Fruit fly (Drosophila melanogaster) whole organism, embryonic: Measurements from ENCODE around the gene Zn72D.

Experiments
- Adf1 ChIP-seq: fragments of 200-800 bp; sonication (Bioruptor generic); IDR thresholded peaks from 2 replicates; pipeline ENCODE4 v1.3.6; 2022; ENCODE audit warnings: missing biosample characterization, missing genetic modification characterization
- Asciz ChIP-seq: fragments of 200-800 bp; sonication (Bioruptor generic); optimal IDR thresholded peaks from 2 replicates; lab custom pipeline; 2017; ENCODE audit warnings: missing biosample characterization, mild to moderate bottlenecking, missing genetic modification characterization, missing genetic modification reagents
- Atf-2 ChIP-seq: fragments of 200-800 bp; sonication (Bioruptor generic); optimal IDR thresholded peaks from 2 replicates; lab custom pipeline; 2016; ENCODE audit warnings: missing biosample characterization, missing genetic modification characterization
- Atf3 ChIP-seq: fragments of 200-800 bp; sonication (Bioruptor generic); optimal IDR thresholded peaks from 3 replicates; lab custom pipeline; 2016; ENCODE audit warnings: missing biosample characterization, missing genetic modification characterization
- Blimp-1 ChIP-seq: fragments of 200-800 bp; sonication (Bioruptor generic); optimal IDR thresholded peaks from 3 replicates; lab custom pipeline; 2018; ENCODE audit warnings: missing biosample characterization, missing genetic modification characterization, mild to moderate bottlenecking, moderate library complexity, missing genetic modification reagents
- CG10321 ChIP-seq: fragments of 200-800 bp; sonication (Bioruptor generic); IDR thresholded peaks from 2 replicates; pipeline ENCODE4 v1.3.6; 2022; ENCODE audit warnings: missing biosample characterization, missing genetic modification characterization
- CG10565 ChIP-seq: fragments of 200-800 bp; sonication (Bioruptor generic); optimal IDR thresholded peaks from 3 replicates; lab custom pipeline; 2016; ENCODE audit warnings: missing biosample characterization, mild to moderate bottlenecking, missing genetic modification characterization
- CG11504 ChIP-seq: fragments of 200-800 bp; sonication (Bioruptor generic); optimal IDR thresholded peaks from 3 replicates; lab custom pipeline; 2019; ENCODE audit warnings: missing biosample characterization, mild to moderate bottlenecking, missing genetic modification characterization, moderate library complexity
- CG13287 ChIP-seq: fragments of 200-800 bp; sonication (Bioruptor generic); IDR thresholded peaks from 2 replicates; pipeline ENCODE4 v1.3.6; 2022; ENCODE audit warnings: missing biosample characterization, missing genetic modification characterization; ENCODE audit not compliant: partially characterized antibody
- CG13424 ChIP-seq: fragments of 200-800 bp; sonication (Bioruptor generic); optimal IDR thresholded peaks from 2 replicates; lab custom pipeline; 2019; ENCODE audit warnings: missing biosample characterization, mild to moderate bottlenecking, missing genetic modification characterization, moderate library complexity
- CG14860 ChIP-seq: fragments of 200-800 bp; sonication (Bioruptor generic); IDR thresholded peaks from 3 replicates; pipeline ENCODE4 v1.3.6; 2022; ENCODE audit warnings: missing biosample characterization, missing genetic modification characterization; ENCODE audit not compliant: partially characterized antibody
- CG17186 ChIP-seq: fragments of 200-800 bp; sonication (Bioruptor generic); optimal IDR thresholded peaks from 3 replicates; lab custom pipeline; 2017; ENCODE audit warnings: missing biosample characterization, missing genetic modification reagents, missing genetic modification characterization
- CG17328 ChIP-seq: fragments of 200-800 bp; sonication (Bioruptor generic); IDR thresholded peaks from 2 replicates; pipeline ENCODE4 v1.3.6; 2022; ENCODE audit warnings: missing biosample characterization, missing genetic modification characterization
- CG1832 ChIP-seq: fragments of 200-800 bp; sonication (Bioruptor generic); optimal IDR thresholded peaks from 2 replicates; lab custom pipeline; 2017; ENCODE audit warnings: missing biosample characterization, mild to moderate bottlenecking, missing genetic modification characterization, inconsistent platforms
- CG2202 ChIP-seq: fragments of 200-800 bp; sonication (Bioruptor generic); optimal IDR thresholded peaks from 2 replicates; lab custom pipeline; 2018; ENCODE audit warnings: missing biosample characterization, mild to moderate bottlenecking, missing genetic modification characterization
- CG30403 ChIP-seq: fragments of 200-800 bp; sonication (Bioruptor generic); optimal IDR thresholded peaks from 3 replicates; lab custom pipeline; 2016; ENCODE audit warnings: missing biosample characterization, missing genetic modification characterization
- CG4820 ChIP-seq: fragments of 200-800 bp; sonication (Bioruptor generic); optimal IDR thresholded peaks from 3 replicates; lab custom pipeline; 2016; ENCODE audit warnings: missing biosample characterization, missing genetic modification characterization
- CG6654 ChIP-seq: fragments of 200-800 bp; sonication (Bioruptor generic); optimal IDR thresholded peaks from 2 replicates; lab custom pipeline; 2017; ENCODE audit warnings: missing biosample characterization, mild to moderate bottlenecking, missing genetic modification characterization
- CG7963 ChIP-seq: fragments of 200-800 bp; sonication (Bioruptor generic); IDR thresholded peaks from 3 replicates; pipeline ENCODE4 v1.3.6; 2022; ENCODE audit warnings: missing biosample characterization, missing genetic modification characterization; ENCODE audit not compliant: partially characterized antibody
- CG9215 ChIP-seq: fragments of 200-800 bp; sonication (Bioruptor generic); IDR thresholded peaks from 2 replicates; pipeline ENCODE4 v1.3.6; 2022; ENCODE audit warnings: missing biosample characterization, missing genetic modification characterization
- CG9727 ChIP-seq: fragments of 200-800 bp; sonication (Bioruptor generic); optimal IDR thresholded peaks from 3 replicates; lab custom pipeline; 2017; ENCODE audit warnings: missing biosample characterization, mild to moderate bottlenecking, missing genetic modification characterization
- CG9876 ChIP-seq: fragments of 200-800 bp; sonication (Bioruptor generic); optimal IDR thresholded peaks from 2 replicates; lab custom pipeline; 2016; ENCODE audit warnings: missing biosample characterization, missing genetic modification characterization
- Dbx ChIP-seq: fragments of 200-800 bp; sonication (Bioruptor generic); IDR thresholded peaks from 3 replicates; pipeline ENCODE4 v1.3.6; 2022; ENCODE audit warnings: missing biosample characterization, missing genetic modification characterization
- Deaf1 ChIP-seq: fragments of 200-800 bp; optimal IDR thresholded peaks from 3 replicates; lab custom pipeline; 2019; ENCODE audit warnings: missing biosample characterization, mild to moderate bottlenecking, missing genetic modification characterization, moderate library complexity
- Dp ChIP-seq: fragments of 200-800 bp; sonication (Bioruptor generic); optimal IDR thresholded peaks from 2 replicates; lab custom pipeline; 2018; ENCODE audit warnings: missing biosample characterization, mild to moderate bottlenecking, missing genetic modification characterization, moderate library complexity
- E2f1 ChIP-seq: fragments of 200-800 bp; sonication (Bioruptor generic); IDR thresholded peaks from 2 replicates; pipeline ENCODE4 v1.3.6; 2022; ENCODE audit warnings: missing biosample characterization, missing genetic modification characterization
- Gug ChIP-seq: fragments of 200-800 bp; sonication (Bioruptor generic); IDR thresholded peaks from 4 replicates; pipeline ENCODE4 v1.3.6; 2022; ENCODE audit warnings: missing biosample characterization, missing genetic modification characterization
- Hr51 ChIP-seq, 2 experiments: fragments of 200-800 bp; sonication (Bioruptor generic); optimal IDR thresholded peaks; 2 replicates in 1 of 2; 3 replicates in 1 of 2; lab custom pipeline; 2016 to 2018; ENCODE audit warnings: missing biosample characterization in 2 of 2, missing genetic modification characterization in 2 of 2, mild to moderate bottlenecking in 1 of 2, moderate library complexity in 1 of 2
- Max ChIP-seq: fragments of 200-800 bp; sonication (Bioruptor generic); optimal IDR thresholded peaks from 2 replicates; lab custom pipeline; 2016; ENCODE audit warnings: missing biosample characterization, mild to moderate bottlenecking, missing genetic modification characterization
- Ravus ChIP-seq: fragments of 200-800 bp; sonication (Bioruptor generic); IDR thresholded peaks from 2 replicates; pipeline ENCODE4 v1.3.6; 2022; ENCODE audit warnings: missing biosample characterization, missing genetic modification characterization
- Rfx ChIP-seq: fragments of 200-800 bp; sonication (Bioruptor generic); IDR thresholded peaks from 2 replicates; pipeline ENCODE4 v1.3.6; 2022; ENCODE audit warnings: missing biosample characterization, missing genetic modification characterization
- Six4 ChIP-seq: fragments of 200-800 bp; sonication (Bioruptor generic); optimal IDR thresholded peaks from 2 replicates; lab custom pipeline; 2016; ENCODE audit warnings: missing biosample characterization, missing genetic modification characterization
- Sox102F ChIP-seq: fragments of 200-800 bp; sonication (Bioruptor generic); optimal IDR thresholded peaks from 2 replicates; lab custom pipeline; 2018; ENCODE audit warnings: missing biosample characterization, mild to moderate bottlenecking, missing genetic modification characterization, moderate library complexity
- az2 ChIP-seq: fragments of 200-800 bp; sonication (Bioruptor generic); optimal IDR thresholded peaks from 3 replicates; lab custom pipeline; 2016; ENCODE audit warnings: missing biosample characterization, missing genetic modification characterization
- bbx ChIP-seq: fragments of 200-800 bp; sonication (Bioruptor generic); IDR thresholded peaks from 2 replicates; pipeline ENCODE4 v1.3.6; 2022; ENCODE audit warnings: missing biosample characterization, missing genetic modification characterization; ENCODE audit not compliant: partially characterized antibody
- bigmax ChIP-seq: fragments of 200-800 bp; sonication (Bioruptor generic); optimal IDR thresholded peaks from 2 replicates; lab custom pipeline; 2018; ENCODE audit warnings: missing biosample characterization, mild to moderate bottlenecking, missing genetic modification characterization
- btn ChIP-seq: fragments of 200-800 bp; sonication (Bioruptor generic); optimal IDR thresholded peaks from 2 replicates; lab custom pipeline; 2016; ENCODE audit warnings: missing biosample characterization, missing genetic modification characterization
- chm ChIP-seq: fragments of 200-800 bp; sonication (Bioruptor generic); IDR thresholded peaks from 2 replicates; pipeline ENCODE4 v1.3.6; 2022; ENCODE audit warnings: missing biosample characterization, missing genetic modification characterization
- hbn ChIP-seq: fragments of 200-800 bp; sonication (Bioruptor generic); IDR thresholded peaks from 2 replicates; pipeline ENCODE4 v1.3.6; 2022; ENCODE audit warnings: missing biosample characterization, missing genetic modification characterization; ENCODE audit not compliant: partially characterized antibody
- jigr1 ChIP-seq: fragments of 200-800 bp; sonication (Bioruptor generic); IDR thresholded peaks from 3 replicates; pipeline ENCODE4 v1.3.6; 2022; ENCODE audit warnings: missing biosample characterization, missing genetic modification characterization
- jumu ChIP-seq: fragments of 200-800 bp; sonication (Bioruptor generic); optimal IDR thresholded peaks from 3 replicates; lab custom pipeline; 2016; ENCODE audit warnings: missing biosample characterization, missing genetic modification characterization
- pita ChIP-seq: fragments of 200-800 bp; sonication (Bioruptor generic); optimal IDR thresholded peaks from 2 replicates; lab custom pipeline; 2017; ENCODE audit warnings: missing biosample characterization, mild to moderate bottlenecking, missing genetic modification characterization
- repo ChIP-seq: fragments of 200-800 bp; sonication (Bioruptor generic); optimal IDR thresholded peaks from 2 replicates; lab custom pipeline; 2016; ENCODE audit warnings: missing biosample characterization, missing genetic modification characterization
- ro ChIP-seq: fragments of 200-800 bp; sonication (Bioruptor generic); IDR thresholded peaks from 2 replicates; pipeline ENCODE4 v1.3.6; 2022; ENCODE audit warnings: missing biosample characterization, missing genetic modification characterization
- sens-2 ChIP-seq: fragments of 200-800 bp; sonication (Bioruptor generic); IDR thresholded peaks from 2 replicates; pipeline ENCODE4 v1.3.6; 2022; ENCODE audit warnings: missing biosample characterization, missing genetic modification characterization
- slp2 ChIP-seq: fragments of 200-800 bp; sonication (Bioruptor generic); optimal IDR thresholded peaks from 2 replicates; lab custom pipeline; 2016; ENCODE audit warnings: missing biosample characterization, missing genetic modification characterization
- trh ChIP-seq: fragments of 200-800 bp; sonication (Bioruptor generic); optimal IDR thresholded peaks from 2 replicates; lab custom pipeline; 2016; ENCODE audit warnings: missing biosample characterization, missing genetic modification characterization
- wdn ChIP-seq: fragments of 200-800 bp; sonication (Bioruptor generic); IDR thresholded peaks from 2 replicates; pipeline ENCODE4 v1.3.6; 2022; ENCODE audit warnings: missing biosample characterization, missing genetic modification characterization
- zfh1 ChIP-seq: fragments of 200-800 bp; sonication (Bioruptor generic); IDR thresholded peaks from 3 replicates; pipeline ENCODE4 v1.3.6; 2022; ENCODE audit warnings: missing biosample characterization, missing genetic modification characterization
- zfh2 ChIP-seq: fragments of 200-800 bp; sonication (Bioruptor generic); optimal IDR thresholded peaks from 2 replicates; lab custom pipeline; 2016; ENCODE audit warnings: missing biosample characterization, missing genetic modification characterization

Gene Zn72D

dm6 chr3L:16087323-16087816 lies 25.1 kb downstream of the Zn72D start, which contains the start of gene Tasp1 (continued):
- TF ChIP-seq CG9215 (GFP tag; lab: Robert Waterston, UW) (no peak), jigr1 (no peak), bigmax (GFP tag; lab: Kevin White, UChicago) (no peak), btn (GFP tag; lab: Kevin White, UChicago) (no peak), CG2202 (tag; lab: Kevin White, UChicago) (no peak), slp2 (no peak), zfh2 (GFP tag; lab: Kevin White, UChicago) (no peak), pita (no peak), Asciz (GFP tag; lab: Kevin White, UChicago) (no peak), CG30403 (GFP tag; lab: Kevin White, UChicago) (peak; percentile 63), az2 (GFP tag; lab: Kevin White, UChicago) (peak; percentile 58), Max (GFP tag; lab: Kevin White, UChicago) (peak; percentile 9), trh (GFP tag; lab: Kevin White, UChicago) (no peak), CG10565 (GFP tag; lab: Kevin White, UChicago) (no peak), hbn (GFP tag; lab: Robert Waterston, UW) (peak; percentile 23; the same call in 1 of the 2 replicates), CG17328 (GFP tag; lab: Robert Waterston, UW) (peak; percentile 74; the same call in 1 of the 2 replicates), Dbx (GFP tag; lab: Robert Waterston, UW) (peak; percentile 76; the same call in 2 of the 3 replicates), CG6654 (no peak), E2f1 (GFP tag; lab: Robert Waterston, UW) (peak; percentile 79), Dp (peak; percentile 25), CG9727 (GFP tag; lab: Kevin White, UChicago) (peak; percentile 66), Ravus (GFP tag; lab: Robert Waterston, UW) (no peak), CG10321 (GFP tag; lab: Robert Waterston, UW) (no peak), Gug (GFP tag; lab: Robert Waterston, UW) (no peak), Atf-2 (no peak), Hr51 (GFP tag; optimal IDR thresholded peaks at IDR 0.05; lab: Kevin White, UChicago) (peak in 1 of 2 experiments; percentile 4), Rfx (GFP tag; lab: Robert Waterston, UW) (peak; percentile 79), CG13287 (GFP tag; lab: Robert Waterston, UW) (peak; percentile 46; the same call in 1 of the 2 replicates), CG14860 (GFP tag; lab: Robert Waterston, UW) (no peak), ro (GFP tag; lab: Robert Waterston, UW) (0 out of 2 replicates have a peak, but pooled peaks have one; percentile 32), Adf1 (GFP tag; lab: Robert Waterston, UW) (peak; percentile 50; the same call in 1 of the 2 replicates), CG4820 (GFP tag; lab: Kevin White, UChicago) (peak; percentile 36), Deaf1 (tag; lab: Kevin White, UChicago) (no peak), Blimp-1 (GFP tag; lab: Kevin White, UChicago) (no peak), CG11504 (no peak), jumu (no peak), repo (GFP tag; lab: Kevin White, UChicago) (no peak), Atf3 (GFP tag; lab: Kevin White, UChicago) (no peak), CG1832 (GFP tag; lab: Kevin White, UChicago) (no peak), CG17186 (peak; percentile 5), Sox102F (no peak), Six4 (GFP tag; lab: Kevin White, UChicago) (peak; percentile 41), CG9876 (GFP tag; lab: Kevin White, UChicago) (no peak), bbx (GFP tag; lab: Robert Waterston, UW) (peak; percentile 24; the same call in 1 of the 2 replicates), CG13424 (tag; lab: Kevin White, UChicago) (peak; percentile 77), CG7963 (GFP tag; lab: Robert Waterston, UW) (no peak), zfh1 (GFP tag; lab: Robert Waterston, UW) (peak; percentile 73; the same call in 2 of the 3 replicates), sens-2 (GFP tag; lab: Robert Waterston, UW) (no peak), wdn (0 out of 2 replicates have a peak, but pooled peaks have one; percentile 9), chm (GFP tag; lab: Robert Waterston, UW) (no peak)
